Worm (Caenorhabditis elegans) whole organism, L4/young adult: ENCODE results near the gene aars-1.

ENCODE experiments used
- W03F9.2 ChIP-seq: fragments of 150-350 bp; optimal IDR thresholded peaks from 2 replicates; lab custom pipeline; 2014; ENCODE audit warnings: missing biosample characterization, missing genetic modification characterization
- dao-5 ChIP-seq: sonication (generic microtip); optimal IDR thresholded peaks from 2 replicates; lab custom pipeline; 2016; ENCODE audit warnings: missing genotype, missing genetic modification characterization, moderate library complexity, missing compliant biosample characterization
- him-1 ChIP-seq: sonication (generic microtip); optimal IDR thresholded peaks from 2 replicates; lab custom pipeline; 2016; ENCODE audit warnings: missing genotype, missing genetic modification reagents, missing genetic modification characterization, missing compliant biosample characterization

ce11 chrII:11448753-11449152 lies 15.5 kb downstream of the aars-1 start, which contains the start of gene W02B12.1:
- TF ChIP-seq dao-5 (no peak), W03F9.2 (tag; lab: Kevin White, UChicago) (no peak), him-1 (tag; lab: Kevin White, UChicago) (no peak)
